Worm (Caenorhabditis elegans) whole organism, L3 larva: ENCODE data around the gene F33H1.4.

Source experiments
- ama-1 ChIP-seq: fragments of 150-350 bp; optimal IDR thresholded peaks from 2 replicates; lab custom pipeline; 2018
- nhr-12 ChIP-seq: fragments of 150-350 bp; optimal IDR thresholded peaks from 2 replicates; lab custom pipeline; 2014; ENCODE audit warnings: missing biosample characterization, missing genetic modification characterization
- unc-62 ChIP-seq: fragments of 150-350 bp; sonication (generic microtip); optimal IDR thresholded peaks from 4 replicates; lab custom pipeline; 2014; ENCODE audit warnings: missing biosample characterization, missing genetic modification reagents, missing genetic modification characterization

- peak; percentile 32 for TF ChIP-seq ama-1 (lab: Kevin White, UChicago)
- TF ChIP-seq unc-62 (GFP tag; lab: Kevin White, UChicago), result no peak
- no peak for TF ChIP-seq nhr-12 (tag; lab: Kevin White, UChicago)
Measured at ce11 chrII:10200759-10201158, 26.3 kb downstream of the F33H1.4 start, which contains the start of gene arv-1.
